Worm (Caenorhabditis elegans): ENCODE results near the gene ubc-13.

The ubc-13 gene

ce11 chrIV:2925591-2925990 is at the start of gene ubc-13:
Gene ubc-13 (minus strand): TSS chrIV:2925691.
- no peak for TF ChIP-seq sem-2 (GFP tag; optimal IDR thresholded peaks at IDR 0.05)
- no peak for TF ChIP-seq mep-1 (tag; optimal IDR thresholded peaks at IDR 0.05)

ce11 chrIV:2971060-2971459 is 45.6 kb upstream of the ubc-13 start:
- TF ChIP-seq flh-1 (GFP tag; optimal IDR thresholded peaks at IDR 0.05) (no peak), nhr-28 (tag; optimal IDR thresholded peaks at IDR 0.05) (no peak), mep-1 (tag; optimal IDR thresholded peaks at IDR 0.05) (no peak), nhr-237 (tag; optimal IDR thresholded peaks at IDR 0.05) (no peak), sem-2 (GFP tag; optimal IDR thresholded peaks at IDR 0.05) (no peak), elt-1 (tag; optimal IDR thresholded peaks at IDR 0.05; ENCODE audit: borderline replicate concordance, insufficient read depth) (no peak)

ce11 chrIV:2969399-2969990 is 44.0 kb upstream of the ubc-13 start, which contains the start of gene Y54G2A.57:
Gene Y54G2A.57 (plus strand): TSS chrIV:2969940.
- TF ChIP-seq hlh-1 (tag; optimal IDR thresholded peaks at IDR 0.05) (no peak), mep-1 (tag; optimal IDR thresholded peaks at IDR 0.05) (no peak), ceh-83 (GFP tag; optimal IDR thresholded peaks at IDR 0.05) (no peak), ceh-39 (tag; optimal IDR thresholded peaks at IDR 0.05) (no peak), M03D4.4 (tag; optimal IDR thresholded peaks at IDR 0.05) (no peak), blmp-1 (tag; optimal IDR thresholded peaks at IDR 0.05) (no peak), unc-62 (GFP tag; optimal IDR thresholded peaks at IDR 0.05) (no peak), elt-3 (tag; optimal IDR thresholded peaks at IDR 0.05) (no peak), snpc-4 (tag; optimal IDR thresholded peaks at IDR 0.05) (no peak), drap-1 (GFP tag; optimal IDR thresholded peaks at IDR 0.05) (no peak), bed-3 (GFP tag; optimal IDR thresholded peaks at IDR 0.05) (no peak), zip-8 (tag; optimal IDR thresholded peaks at IDR 0.05) (no peak), sem-2 (GFP tag; optimal IDR thresholded peaks at IDR 0.05) (no peak)

DNA sequence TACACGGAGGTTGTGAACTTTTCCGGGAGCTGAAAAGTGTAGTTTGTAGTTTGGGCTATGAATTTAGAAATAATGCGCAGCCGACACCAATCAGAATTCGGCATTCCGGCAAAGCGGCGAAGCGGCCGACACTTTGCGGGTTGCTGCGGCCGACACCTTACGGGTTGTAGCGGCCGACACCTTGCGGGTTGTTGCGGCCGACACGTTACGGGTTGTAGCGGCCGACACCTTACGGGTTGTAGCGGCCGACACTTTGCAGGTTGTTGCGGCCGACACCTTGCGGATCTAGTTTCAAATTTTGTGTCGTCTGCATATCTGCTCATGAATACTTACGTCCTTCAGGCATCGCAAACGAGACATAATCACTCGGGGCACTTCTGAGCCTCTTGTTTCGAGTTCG is 41.4 kb upstream of the ubc-13 start:
- TF ChIP-seq ztf-11 (tag; optimal IDR thresholded peaks at IDR 0.05) (no peak), mls-2 (tag; optimal IDR thresholded peaks at IDR 0.05) (no peak), drap-1 (GFP tag; optimal IDR thresholded peaks at IDR 0.05) (no peak), ceh-83 (GFP tag; optimal IDR thresholded peaks at IDR 0.05) (no peak), hlh-1 (tag; optimal IDR thresholded peaks at IDR 0.05) (no peak), mep-1 (tag; optimal IDR thresholded peaks at IDR 0.05) (no peak), sptf-1 (tag; optimal IDR thresholded peaks at IDR 0.05) (no peak), snpc-4 (tag; optimal IDR thresholded peaks at IDR 0.05) (no peak), lin-13 (tag; optimal IDR thresholded peaks at IDR 0.05) (no peak), tbx-8 (GFP tag; optimal IDR thresholded peaks at IDR 0.05) (no peak), lsy-2 (tag; optimal IDR thresholded peaks at IDR 0.05) (no peak), bed-3 (GFP tag; optimal IDR thresholded peaks at IDR 0.05) (no peak), mab-5 (tag; optimal IDR thresholded peaks at IDR 0.05) (no peak), pha-4 (tag; optimal IDR thresholded peaks at IDR 0.05) (no peak), unc-62 (GFP tag; optimal IDR thresholded peaks at IDR 0.05) (no peak), blmp-1 (tag; optimal IDR thresholded peaks at IDR 0.05) (no peak), elt-3 (tag; optimal IDR thresholded peaks at IDR 0.05) (no peak), zip-8 (tag; optimal IDR thresholded peaks at IDR 0.05) (no peak)

- TF ChIP-seq lin-13 (tag; optimal IDR thresholded peaks at IDR 0.05) (no peak), M03D4.4 (tag; optimal IDR thresholded peaks at IDR 0.05) (no peak), unc-39 (tag; optimal IDR thresholded peaks at IDR 0.05) (no peak), unc-62 (GFP tag; optimal IDR thresholded peaks at IDR 0.05) (no peak), mls-2 (tag; optimal IDR thresholded peaks at IDR 0.05) (no peak), unc-120 (tag; optimal IDR thresholded peaks at IDR 0.05; ENCODE audit: poor library complexity, severe bottlenecking) (no peak), mab-5 (tag; optimal IDR thresholded peaks at IDR 0.05) (no peak)
These were observed 34.8 kb upstream of the ubc-13 start for ce11 chrIV:2960242-2960641.

ce11 chrIV:2959798-2960197 is 34.3 kb upstream of the ubc-13 start, which contains the start of gene ser-6:
Gene ser-6 (plus strand): TSS chrIV:2960098.
- no peak for TF ChIP-seq unc-39 (tag; optimal IDR thresholded peaks at IDR 0.05)
- no peak for TF ChIP-seq pha-4 (tag; optimal IDR thresholded peaks at IDR 0.05)
- TF ChIP-seq sem-2 (GFP tag; optimal IDR thresholded peaks at IDR 0.05): no peak
- TF ChIP-seq blmp-1 (tag; optimal IDR thresholded peaks at IDR 0.05): no peak
- peak; percentile 35 for TF ChIP-seq ces-1 (GFP tag; optimal IDR thresholded peaks at IDR 0.05)

Data from whole organism, mixed stage, embryonic.